Fruit fly (Drosophila melanogaster) whole organism, embryonic: ENCODE results near the gene CG17593.

ENCODE experiments used
- ATbp ChIP-seq: fragments of 200-800 bp; sonication (Bioruptor generic); optimal IDR thresholded peaks from 2 replicates; lab custom pipeline; 2017; ENCODE audit warnings: missing biosample characterization, mild to moderate bottlenecking, missing genetic modification characterization, missing genetic modification reagents
- Aef1 ChIP-seq: fragments of 200-800 bp; sonication (Bioruptor generic); IDR thresholded peaks from 3 replicates; pipeline ENCODE4 v1.3.6; 2022; ENCODE audit warnings: missing biosample characterization, missing genetic modification characterization
- Blimp-1 ChIP-seq: fragments of 200-800 bp; sonication (Bioruptor generic); optimal IDR thresholded peaks from 3 replicates; lab custom pipeline; 2018; ENCODE audit warnings: missing biosample characterization, missing genetic modification characterization, mild to moderate bottlenecking, moderate library complexity, missing genetic modification reagents
- CG12391 ChIP-seq: fragments of 200-800 bp; sonication (Bioruptor generic); optimal IDR thresholded peaks from 3 replicates; lab custom pipeline; 2018; ENCODE audit warnings: missing biosample characterization, mild to moderate bottlenecking, missing genetic modification characterization, moderate library complexity
- CG13424 ChIP-seq: fragments of 200-800 bp; sonication (Bioruptor generic); optimal IDR thresholded peaks from 2 replicates; lab custom pipeline; 2019; ENCODE audit warnings: missing biosample characterization, mild to moderate bottlenecking, missing genetic modification characterization, moderate library complexity
- CG14667 ChIP-seq: fragments of 200-800 bp; sonication (Bioruptor generic); IDR thresholded peaks from 2 replicates; pipeline ENCODE4 v1.3.6; 2022; ENCODE audit warnings: missing biosample characterization, missing genetic modification characterization
- CG14965 ChIP-seq: fragments of 200-800 bp; sonication (Bioruptor generic); optimal IDR thresholded peaks from 2 replicates; lab custom pipeline; 2016; ENCODE audit warnings: missing biosample characterization, missing genetic modification characterization, borderline replicate concordance
- CG1602 ChIP-seq: fragments of 200-800 bp; sonication (Bioruptor generic); optimal IDR thresholded peaks from 3 replicates; lab custom pipeline; 2016; ENCODE audit warnings: missing biosample characterization, missing genetic modification characterization
- CG17829 ChIP-seq: fragments of 200-800 bp; optimal IDR thresholded peaks from 2 replicates; lab custom pipeline; 2019; ENCODE audit warnings: missing biosample characterization, mild to moderate bottlenecking, missing genetic modification characterization, moderate library complexity
- CG1792 ChIP-seq: fragments of 200-800 bp; sonication (Bioruptor generic); optimal IDR thresholded peaks from 2 replicates; lab custom pipeline; 2016; ENCODE audit warnings: missing biosample characterization, missing genetic modification characterization
- CG2129 ChIP-seq: fragments of 200-800 bp; sonication (Bioruptor generic); IDR thresholded peaks from 2 replicates; pipeline ENCODE4 v1.3.6; 2022; ENCODE audit warnings: missing biosample characterization, missing genetic modification characterization; ENCODE audit not compliant: partially characterized antibody
- CG2202 ChIP-seq: fragments of 200-800 bp; sonication (Bioruptor generic); optimal IDR thresholded peaks from 2 replicates; lab custom pipeline; 2018; ENCODE audit warnings: missing biosample characterization, mild to moderate bottlenecking, missing genetic modification characterization
- CG2678 ChIP-seq: fragments of 200-800 bp; sonication (Bioruptor generic); optimal IDR thresholded peaks from 3 replicates; lab custom pipeline; 2019; ENCODE audit warnings: missing biosample characterization, mild to moderate bottlenecking, missing genetic modification characterization, moderate library complexity
- CG34224 ChIP-seq: fragments of 200-800 bp; sonication (Bioruptor generic); IDR thresholded peaks from 3 replicates; pipeline ENCODE4 v1.3.6; 2022; ENCODE audit warnings: missing biosample characterization, missing genetic modification characterization; ENCODE audit not compliant: partially characterized antibody
- CG4854 ChIP-seq: fragments of 200-800 bp; sonication (Bioruptor generic); optimal IDR thresholded peaks from 2 replicates; lab custom pipeline; 2016; ENCODE audit warnings: missing biosample characterization, missing genetic modification characterization, inconsistent platforms
- CG5953 ChIP-seq: fragments of 200-800 bp; sonication (Bioruptor generic); IDR thresholded peaks from 2 replicates; pipeline ENCODE4 v1.3.6; 2022; ENCODE audit warnings: missing biosample characterization, missing genetic modification characterization
- CG6689 ChIP-seq: fragments of 200-800 bp; sonication (Bioruptor generic); IDR thresholded peaks from 2 replicates; pipeline ENCODE4 v1.3.6; 2022; ENCODE audit warnings: missing biosample characterization, missing genetic modification characterization
- CG8290 ChIP-seq, 3 experiments: fragments of 200-800 bp; sonication (Bioruptor generic); optimal IDR thresholded peaks; 2 replicates each; lab custom pipeline; 2016 to 2019; ENCODE audit warnings: missing biosample characterization in 3 of 3, missing genetic modification characterization in 3 of 3, mild to moderate bottlenecking in 2 of 3, moderate library complexity in 1 of 3
- CG8359 ChIP-seq: fragments of 200-800 bp; sonication (Bioruptor generic); optimal IDR thresholded peaks from 2 replicates; lab custom pipeline; 2017; ENCODE audit warnings: missing biosample characterization, mild to moderate bottlenecking, missing genetic modification characterization, borderline replicate concordance
- CG8388 ChIP-seq: fragments of 200-800 bp; sonication (Bioruptor generic); optimal IDR thresholded peaks from 2 replicates; lab custom pipeline; 2019; ENCODE audit warnings: missing biosample characterization, mild to moderate bottlenecking, missing genetic modification characterization, moderate library complexity
- CG8765 ChIP-seq: fragments of 200-800 bp; sonication (Bioruptor generic); IDR thresholded peaks from 2 replicates; pipeline ENCODE4 v1.3.6; 2022; ENCODE audit warnings: missing biosample characterization, missing genetic modification characterization
- CG9437 ChIP-seq: fragments of 200-800 bp; sonication (Bioruptor generic); optimal IDR thresholded peaks from 2 replicates; lab custom pipeline; 2018; ENCODE audit warnings: missing biosample characterization, mild to moderate bottlenecking, missing genetic modification characterization
- CG9876 ChIP-seq: fragments of 200-800 bp; sonication (Bioruptor generic); optimal IDR thresholded peaks from 2 replicates; lab custom pipeline; 2016; ENCODE audit warnings: missing biosample characterization, missing genetic modification characterization
- Chrac-16 ChIP-seq: fragments of 200-800 bp; sonication (Bioruptor generic); optimal IDR thresholded peaks from 3 replicates; lab custom pipeline; 2016; ENCODE audit warnings: missing biosample characterization, missing genetic modification characterization
- D ChIP-seq, 2 experiments: fragments of 200-800 bp in 1 of 2; fragments of >200 bp in 1 of 2; sonication (Bioruptor generic) in 1 of 2; optimal IDR thresholded peaks; 2 replicates in 1 of 2; 3 replicates in 1 of 2; lab custom pipeline; 2017; ENCODE audit warnings: mild to moderate bottlenecking in 1 of 2, missing biosample characterization in 1 of 2, missing genetic modification characterization in 1 of 2, missing genetic modification reagents in 1 of 2
- Dll ChIP-seq: fragments of 200-800 bp; sonication (Bioruptor generic); IDR thresholded peaks from 4 replicates; pipeline ENCODE4 v1.3.6; 2022; ENCODE audit warnings: missing biosample characterization, missing genetic modification characterization; ENCODE audit not compliant: partially characterized antibody
- Scr ChIP-seq: fragments of 200-800 bp; sonication (Bioruptor generic); IDR thresholded peaks from 2 replicates; pipeline ENCODE4 v1.3.6; 2022; ENCODE audit warnings: missing biosample characterization, missing genetic modification characterization; ENCODE audit not compliant: partially characterized antibody
- Sry-δ ChIP-seq: fragments of 200-800 bp; sonication (Bioruptor generic); optimal IDR thresholded peaks from 2 replicates; lab custom pipeline; 2016; ENCODE audit warnings: missing biosample characterization, missing genetic modification characterization
- Stat92E ChIP-seq, 3 experiments: fragments of >200 bp in 2 of 3; fragments of 200-800 bp in 1 of 3; sonication (Bioruptor generic) in 1 of 3; optimal IDR thresholded peaks; 2 replicates each; lab custom pipeline; 2017 to 2019; ENCODE audit warnings: missing biosample characterization in 3 of 3, missing genetic modification characterization in 3 of 3, mild to moderate bottlenecking in 1 of 3, moderate library complexity in 1 of 3
- Xbp1 ChIP-seq: fragments of 200-800 bp; sonication (Bioruptor generic); optimal IDR thresholded peaks from 3 replicates; lab custom pipeline; 2016; ENCODE audit warnings: missing biosample characterization, mild to moderate bottlenecking, missing genetic modification characterization
- ato ChIP-seq: fragments of 200-800 bp; sonication (Bioruptor generic); IDR thresholded peaks from 2 replicates; pipeline ENCODE4 v1.3.6; 2022; ENCODE audit warnings: missing biosample characterization, missing genetic modification characterization; ENCODE audit not compliant: partially characterized antibody
- cato ChIP-seq: fragments of 200-800 bp; sonication (Bioruptor generic); optimal IDR thresholded peaks from 2 replicates; lab custom pipeline; 2016; ENCODE audit warnings: missing biosample characterization, missing genetic modification characterization, borderline replicate concordance
- cg ChIP-seq: fragments of 200-800 bp; sonication (Bioruptor generic); optimal IDR thresholded peaks from 3 replicates; lab custom pipeline; 2019; ENCODE audit warnings: missing biosample characterization, mild to moderate bottlenecking, missing genetic modification characterization, moderate library complexity
- chm ChIP-seq: fragments of 200-800 bp; sonication (Bioruptor generic); IDR thresholded peaks from 2 replicates; pipeline ENCODE4 v1.3.6; 2022; ENCODE audit warnings: missing biosample characterization, missing genetic modification characterization
- fd96Cb ChIP-seq: fragments of 200-800 bp; sonication (Bioruptor generic); optimal IDR thresholded peaks from 2 replicates; lab custom pipeline; 2018; ENCODE audit warnings: missing biosample characterization, mild to moderate bottlenecking, missing genetic modification characterization, moderate library complexity
- gcm2 ChIP-seq: fragments of 200-800 bp; sonication (Bioruptor generic); optimal IDR thresholded peaks from 2 replicates; lab custom pipeline; 2016; ENCODE audit warnings: missing biosample characterization, missing genetic modification characterization
- lov ChIP-seq, 2 experiments: fragments of 200-800 bp in 1 of 2; fragments of >200 bp in 1 of 2; sonication (Bioruptor generic) in 1 of 2; IDR thresholded peaks in 1 of 2; optimal IDR thresholded peaks in 1 of 2; 2 replicates in 1 of 2; 3 replicates in 1 of 2; pipeline versions ENCODE4 v1.3.6 to Lab custom; 2017 to 2022; ENCODE audit warnings: missing biosample characterization in 1 of 2, missing genetic modification characterization in 1 of 2
- nau ChIP-seq: fragments of 200-800 bp; sonication (Bioruptor generic); optimal IDR thresholded peaks from 3 replicates; lab custom pipeline; 2017; ENCODE audit warnings: missing biosample characterization, mild to moderate bottlenecking, missing genetic modification characterization, missing genetic modification reagents
- sens ChIP-seq: fragments of 200-800 bp; sonication (Bioruptor generic); peaks from one replicate; lab custom pipeline; 2016; ENCODE audit warnings: missing biosample characterization, missing genetic modification characterization
- slou ChIP-seq: fragments of 200-800 bp; sonication (Bioruptor generic); optimal IDR thresholded peaks from 3 replicates; lab custom pipeline; 2016; ENCODE audit warnings: missing biosample characterization, missing genetic modification characterization
- stc ChIP-seq: fragments of 200-800 bp; sonication (Bioruptor generic); IDR thresholded peaks from 2 replicates; pipeline ENCODE4 v1.3.6; 2022; ENCODE audit warnings: missing biosample characterization, missing genetic modification characterization
- zen ChIP-seq: fragments of 200-800 bp; sonication (Bioruptor generic); optimal IDR thresholded peaks from 3 replicates; lab custom pipeline; 2018; ENCODE audit warnings: missing biosample characterization, mild to moderate bottlenecking, missing genetic modification characterization, moderate library complexity

Gene CG17593

DNA sequence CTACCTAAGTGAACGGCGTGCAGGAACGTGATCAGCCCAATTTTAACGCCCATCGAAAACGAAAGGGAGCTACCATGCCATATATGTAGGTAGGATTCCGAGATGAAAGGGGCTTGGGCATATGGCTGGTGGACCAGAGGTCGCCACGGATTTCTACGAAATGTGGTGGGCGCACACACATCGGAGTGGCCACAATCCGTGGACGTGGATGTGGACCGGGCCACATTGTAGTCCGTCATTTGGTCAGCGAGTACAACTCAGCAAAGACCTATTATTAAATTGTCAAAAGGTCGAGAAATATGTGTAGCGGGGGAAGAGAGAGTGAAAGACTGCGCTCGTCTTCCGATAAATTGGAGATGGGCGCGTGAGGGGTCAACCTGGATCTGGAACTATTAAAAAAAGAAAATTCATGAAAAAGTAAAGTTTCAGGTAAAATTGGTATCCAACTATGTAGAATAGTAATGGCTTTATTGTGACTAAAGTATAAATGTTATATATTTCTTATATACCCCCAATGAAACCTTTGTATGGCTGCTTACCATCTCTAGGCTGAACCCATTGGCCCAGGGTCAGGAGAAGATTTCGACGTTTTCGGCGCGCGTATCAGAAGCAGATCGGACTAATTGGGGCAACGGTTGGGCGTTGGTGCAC lies 40.9 kb downstream of the CG17593 start (continued):
- TF ChIP-seq cg: no peak
- TF ChIP-seq sens (GFP tag; lab: Kevin White, UChicago): peak; percentile 87
- TF ChIP-seq CG8359 (GFP tag; lab: Kevin White, UChicago): peak; percentile 36
- TF ChIP-seq Xbp1: no peak
- no peak for TF ChIP-seq CG9876 (GFP tag; lab: Kevin White, UChicago)
- TF ChIP-seq CG12391 (tag; lab: Kevin White, UChicago): peak; percentile 24
- TF ChIP-seq Sry-δ (GFP tag; lab: Kevin White, UChicago): peak; percentile 38
- TF ChIP-seq nau (GFP tag; lab: Kevin White, UChicago): no peak
- no peak for TF ChIP-seq slou (GFP tag; lab: Kevin White, UChicago)
- TF ChIP-seq gcm2 (GFP tag; lab: Kevin White, UChicago): no peak
- peak; percentile 42; the same call in 1 of the 2 replicates for TF ChIP-seq CG2129 (GFP tag; lab: Robert Waterston, UW)
- TF ChIP-seq CG6689: peak; percentile 59; the same call in 1 of the 2 replicates
- TF ChIP-seq lov (optimal IDR thresholded peaks at IDR 0.05; lab: Kevin White, UChicago): no peak
- peak; percentile 78; the same call in 2 of the 3 replicates for TF ChIP-seq lov (GFP tag; IDR thresholded peaks at IDR 0.05; lab: Robert Waterston, UW)
- TF ChIP-seq CG5953 (GFP tag; lab: Robert Waterston, UW): no peak
- TF ChIP-seq CG2202 (tag; lab: Kevin White, UChicago): peak; percentile 6
- TF ChIP-seq CG9437 (GFP tag; lab: Kevin White, UChicago): no peak
- peak; percentile 37 for TF ChIP-seq CG17829
- peak; percentile 7 for TF ChIP-seq cato (GFP tag; lab: Kevin White, UChicago)
- TF ChIP-seq D (optimal IDR thresholded peaks at IDR 0.05; lab: Kevin White, UChicago): no peak
- peak; percentile 19 for TF ChIP-seq D (GFP tag; optimal IDR thresholded peaks at IDR 0.05; lab: Kevin White, UChicago)
- peak; percentile 53; the same call in 1 of the 2 replicates for TF ChIP-seq chm
- TF ChIP-seq CG1792: no peak
- TF ChIP-seq CG8290 (GFP tag; optimal IDR thresholded peaks at IDR 0.05; lab: Kevin White, UChicago): no peak
- TF ChIP-seq CG8290 (tag; optimal IDR thresholded peaks at IDR 0.05; lab: Kevin White, UChicago): no peak
- no peak for TF ChIP-seq CG14965 (GFP tag; lab: Kevin White, UChicago)
- peak; percentile 38 for TF ChIP-seq CG8388 (GFP tag; lab: Kevin White, UChicago)
- peak in 1 of 3 experiments; percentile 50 for TF ChIP-seq Stat92E (GFP tag; optimal IDR thresholded peaks at IDR 0.05; lab: Kevin White, UChicago)
- TF ChIP-seq CG14667 (GFP tag; lab: Robert Waterston, UW): 0 out of 2 replicates have a peak, but pooled peaks have one; percentile 17
- TF ChIP-seq Dll (GFP tag; lab: Robert Waterston, UW): peak; percentile 74
- TF ChIP-seq fd96Cb (tag; lab: Kevin White, UChicago): peak; percentile 7
- no peak for TF ChIP-seq ATbp (GFP tag; lab: Kevin White, UChicago)
- TF ChIP-seq Blimp-1: peak; percentile 60
- TF ChIP-seq CG8765 (GFP tag; lab: Robert Waterston, UW): peak; percentile 44; the same call in 1 of the 2 replicates
- no peak for TF ChIP-seq Aef1
- peak; percentile 15 for TF ChIP-seq Chrac-16
- no peak for TF ChIP-seq CG34224
- peak; percentile 17 for TF ChIP-seq zen (tag; lab: Kevin White, UChicago)
- no peak for TF ChIP-seq ato (GFP tag; lab: Robert Waterston, UW)
- TF ChIP-seq CG2678 (tag; lab: Kevin White, UChicago): peak; percentile 48
- no peak for TF ChIP-seq CG1602
- peak; percentile 16 for TF ChIP-seq CG13424 (tag; lab: Kevin White, UChicago)
- TF ChIP-seq stc (GFP tag; lab: Robert Waterston, UW): 0 out of 2 replicates have a peak, but pooled peaks have one; percentile 27
- TF ChIP-seq CG4854: no peak
- peak; percentile 64 for TF ChIP-seq Scr (GFP tag; lab: Robert Waterston, UW)
